Fruit fly (Drosophila melanogaster): ENCODE data around the gene Ser6.

Ser6 gene

dm6 chrX:20963405-20963804 lies at the start of gene Ser6:
Gene Ser6, minus strand, starts transcription at chrX:20963505.
- no peak for TF ChIP-seq Sin3A (optimal IDR thresholded peaks at IDR 0.05)
- no peak for TF ChIP-seq ttk (optimal IDR thresholded peaks at IDR 0.05)
- no peak for TF ChIP-seq Myc (optimal IDR thresholded peaks at IDR 0.05)
- no peak for TF ChIP-seq h (optimal IDR thresholded peaks at IDR 0.05)
- TF ChIP-seq insv (optimal IDR thresholded peaks at IDR 0.05) = no peak
- TF ChIP-seq psq (optimal IDR thresholded peaks at IDR 0.05) = no peak

DNA sequence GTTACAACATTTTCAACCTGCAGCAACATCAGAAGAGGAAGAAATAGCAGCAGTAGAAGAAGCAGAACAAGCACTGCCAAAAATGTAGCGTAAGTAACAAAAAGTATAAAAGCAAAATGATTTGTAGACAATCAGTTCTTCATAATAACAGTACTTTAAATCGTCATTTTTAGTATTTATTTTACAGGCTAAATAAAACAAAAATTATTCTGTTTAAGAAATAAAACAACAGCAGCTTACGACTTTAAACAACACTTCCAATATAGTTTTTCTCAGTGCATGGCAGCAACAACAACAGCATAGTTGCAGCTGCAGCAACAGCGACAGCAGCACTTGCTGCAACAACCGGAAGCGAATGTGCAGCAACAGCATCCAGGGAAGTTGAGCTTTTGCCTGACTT lies 47.2 kb upstream of the Ser6 start:
- TF ChIP-seq insv (optimal IDR thresholded peaks at IDR 0.05) (no peak), psq (optimal IDR thresholded peaks at IDR 0.05) (no peak), h (optimal IDR thresholded peaks at IDR 0.05) (no peak), Myc (optimal IDR thresholded peaks at IDR 0.05) (no peak), Sin3A (optimal IDR thresholded peaks at IDR 0.05) (no peak), ttk (optimal IDR thresholded peaks at IDR 0.05) (no peak)

dm6 chrX:20984386-20984785 lies 21.1 kb upstream of the Ser6 start, which contains the start of gene CG11666:
Gene CG11666, plus strand, starts transcription at chrX:20984686.
- TF ChIP-seq Sin3A (optimal IDR thresholded peaks at IDR 0.05) = no peak
- TF ChIP-seq ttk (optimal IDR thresholded peaks at IDR 0.05) = no peak
- TF ChIP-seq Myc (optimal IDR thresholded peaks at IDR 0.05) = no peak
- no peak for TF ChIP-seq psq (optimal IDR thresholded peaks at IDR 0.05)
- TF ChIP-seq h (optimal IDR thresholded peaks at IDR 0.05) = no peak
- no peak for TF ChIP-seq insv (optimal IDR thresholded peaks at IDR 0.05)

DNA sequence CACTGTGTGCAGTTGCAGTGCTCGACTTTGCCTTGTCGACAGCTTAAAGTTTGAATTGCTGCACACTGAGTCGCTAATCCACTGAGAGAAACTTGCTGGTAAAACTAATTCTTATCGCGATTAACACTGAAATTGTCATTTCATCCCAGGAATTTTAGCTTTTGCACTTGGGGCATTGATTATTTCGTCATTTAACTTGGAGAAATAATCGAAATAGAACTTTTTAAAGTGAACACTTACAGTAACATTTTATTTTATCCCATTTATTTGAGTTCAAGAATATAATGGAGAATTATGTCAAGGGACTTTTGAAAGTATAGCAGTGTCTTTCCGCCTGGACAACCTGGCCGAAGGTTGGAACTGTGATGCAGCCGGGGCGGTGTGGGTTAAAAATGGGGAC lies 14.7 kb upstream of the Ser6 start, which contains the start of gene CG44426:
TSS of gene CG44426 (plus strand) at position 301 of the 400 bp plus-strand sequence.
- no peak for TF ChIP-seq Sin3A (optimal IDR thresholded peaks at IDR 0.05)
- TF ChIP-seq insv (optimal IDR thresholded peaks at IDR 0.05) = no peak
- no peak for TF ChIP-seq ttk (optimal IDR thresholded peaks at IDR 0.05)
- TF ChIP-seq Myc (optimal IDR thresholded peaks at IDR 0.05) = no peak
- TF ChIP-seq psq (optimal IDR thresholded peaks at IDR 0.05) = no peak
- TF ChIP-seq h (optimal IDR thresholded peaks at IDR 0.05) = no peak

DNA sequence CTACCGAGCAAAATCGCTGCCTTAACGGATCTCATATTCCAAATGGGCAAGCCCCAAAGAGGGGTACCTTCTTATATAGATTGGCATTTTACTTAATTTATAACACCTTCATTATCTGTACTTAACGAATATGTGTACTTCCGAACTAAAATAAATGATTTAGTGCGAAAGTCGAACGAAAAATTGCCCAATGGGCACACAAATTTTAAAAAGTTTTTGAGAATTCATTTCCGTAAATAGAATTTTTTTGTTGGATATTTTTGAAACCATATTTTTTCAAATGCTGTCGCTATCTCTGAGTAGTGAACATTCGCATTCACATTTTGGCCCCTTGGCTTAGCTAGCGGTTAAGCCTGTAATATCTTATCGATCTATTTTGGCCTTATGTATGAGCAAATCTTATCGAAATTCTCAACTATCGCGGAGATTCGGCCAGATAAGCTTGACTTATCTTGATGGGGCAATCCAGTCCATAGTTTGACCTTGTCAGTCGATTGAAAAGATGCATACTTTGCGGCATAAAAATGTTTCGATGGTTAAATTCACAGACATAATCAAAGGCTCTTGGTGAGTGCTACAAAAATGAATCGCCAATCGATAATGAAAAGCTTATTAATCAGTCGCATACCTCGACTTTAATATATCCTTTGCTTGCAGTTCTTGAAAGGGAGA lies 2.2 kb upstream of the Ser6 start, which contains the start of gene CG1304:
TSS of gene CG1304 (minus strand) at position 51 of the 672 bp plus-strand sequence.
- TF ChIP-seq Myc (optimal IDR thresholded peaks at IDR 0.05) (no peak), insv (optimal IDR thresholded peaks at IDR 0.05) (no peak), ttk (optimal IDR thresholded peaks at IDR 0.05) (no peak), h (optimal IDR thresholded peaks at IDR 0.05) (no peak), Sin3A (optimal IDR thresholded peaks at IDR 0.05) (no peak), psq (optimal IDR thresholded peaks at IDR 0.05) (no peak)

- TF ChIP-seq insv (optimal IDR thresholded peaks at IDR 0.05) = no peak
- no peak for TF ChIP-seq psq (optimal IDR thresholded peaks at IDR 0.05)
- TF ChIP-seq h (optimal IDR thresholded peaks at IDR 0.05) = no peak
- no peak for TF ChIP-seq ttk (optimal IDR thresholded peaks at IDR 0.05)
- TF ChIP-seq Sin3A (optimal IDR thresholded peaks at IDR 0.05) = no peak
- no peak for TF ChIP-seq Myc (optimal IDR thresholded peaks at IDR 0.05)
These were observed 15.0 kb downstream of the Ser6 start for dm6 chrX:20948268-20948667.

DNA sequence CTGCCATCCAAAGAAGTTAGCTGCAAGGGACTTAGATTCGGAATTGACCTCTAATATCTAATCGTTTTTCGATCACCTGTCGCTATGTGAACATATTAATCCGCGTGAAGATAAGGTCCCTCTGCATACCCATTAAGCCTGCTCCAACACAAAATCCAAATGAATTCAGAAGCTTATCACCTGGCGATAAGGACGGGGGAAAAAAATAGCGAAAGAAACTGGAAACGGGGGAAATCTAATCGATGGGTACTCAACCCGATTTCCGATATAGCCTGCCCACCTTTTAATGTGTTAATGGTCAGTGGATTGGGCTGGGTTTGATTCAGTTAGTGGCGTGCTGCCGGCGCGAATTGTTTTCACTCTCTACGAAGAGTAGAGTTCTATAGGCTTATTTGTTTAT lies 28.8 kb downstream of the Ser6 start, which contains the start of gene Npc1b:
TSS of gene Npc1b (plus strand) at position 340 of the 400 bp plus-strand sequence.
- TF ChIP-seq insv (optimal IDR thresholded peaks at IDR 0.05) (no peak), h (optimal IDR thresholded peaks at IDR 0.05) (no peak), Sin3A (optimal IDR thresholded peaks at IDR 0.05) (no peak), ttk (optimal IDR thresholded peaks at IDR 0.05) (no peak), Myc (optimal IDR thresholded peaks at IDR 0.05) (no peak), psq (optimal IDR thresholded peaks at IDR 0.05) (no peak)

- TF ChIP-seq psq (optimal IDR thresholded peaks at IDR 0.05) = no peak
- TF ChIP-seq Sin3A (optimal IDR thresholded peaks at IDR 0.05) = no peak
- no peak for TF ChIP-seq ttk (optimal IDR thresholded peaks at IDR 0.05)
- no peak for TF ChIP-seq insv (optimal IDR thresholded peaks at IDR 0.05)
- no peak for TF ChIP-seq h (optimal IDR thresholded peaks at IDR 0.05)
- TF ChIP-seq Myc (optimal IDR thresholded peaks at IDR 0.05) = no peak
These were observed 29.8 kb downstream of the Ser6 start, which contains the start of gene CG11227 for dm6 chrX:20933459-20933858. Gene CG11227, minus strand, starts transcription at chrX:20933559.

dm6 chrX:20926950-20927349 lies 36.4 kb downstream of the Ser6 start, which contains the start of gene shakB:
Gene shakB, minus strand, starts transcription at chrX:20927050.
- TF ChIP-seq Myc (optimal IDR thresholded peaks at IDR 0.05) (no peak), Sin3A (optimal IDR thresholded peaks at IDR 0.05) (no peak)

- TF ChIP-seq Myc (optimal IDR thresholded peaks at IDR 0.05) (no peak), Sin3A (optimal IDR thresholded peaks at IDR 0.05) (no peak), ttk (optimal IDR thresholded peaks at IDR 0.05) (no peak), psq (optimal IDR thresholded peaks at IDR 0.05) (no peak), h (optimal IDR thresholded peaks at IDR 0.05) (no peak), insv (optimal IDR thresholded peaks at IDR 0.05) (no peak)
These were observed 37.4 kb downstream of the Ser6 start for dm6 chrX:20925858-20926257.

dm6 chrX:20924951-20925350 lies 38.4 kb downstream of the Ser6 start:
- no peak for TF ChIP-seq psq (optimal IDR thresholded peaks at IDR 0.05)

- no peak for TF ChIP-seq Myc (optimal IDR thresholded peaks at IDR 0.05)
- no peak for TF ChIP-seq h (optimal IDR thresholded peaks at IDR 0.05)
- no peak for TF ChIP-seq psq (optimal IDR thresholded peaks at IDR 0.05)
- no peak for TF ChIP-seq ttk (optimal IDR thresholded peaks at IDR 0.05)
These were observed 39.5 kb downstream of the Ser6 start for dm6 chrX:20923787-20924186.

dm6 chrX:20916436-20916835 lies 46.9 kb downstream of the Ser6 start:
- TF ChIP-seq psq (optimal IDR thresholded peaks at IDR 0.05) (no peak), Sin3A (optimal IDR thresholded peaks at IDR 0.05) (no peak), h (optimal IDR thresholded peaks at IDR 0.05) (no peak), Myc (optimal IDR thresholded peaks at IDR 0.05) (no peak), insv (optimal IDR thresholded peaks at IDR 0.05) (no peak), ttk (optimal IDR thresholded peaks at IDR 0.05) (no peak)

Measured in Kc167 (cell line).